Fruit fly (Drosophila melanogaster): ENCODE measurements around the gene upd3.
A peak's percentile ranks its signal among the peaks of the same experiment; 100 is the strongest.

upd3 gene

DNA sequence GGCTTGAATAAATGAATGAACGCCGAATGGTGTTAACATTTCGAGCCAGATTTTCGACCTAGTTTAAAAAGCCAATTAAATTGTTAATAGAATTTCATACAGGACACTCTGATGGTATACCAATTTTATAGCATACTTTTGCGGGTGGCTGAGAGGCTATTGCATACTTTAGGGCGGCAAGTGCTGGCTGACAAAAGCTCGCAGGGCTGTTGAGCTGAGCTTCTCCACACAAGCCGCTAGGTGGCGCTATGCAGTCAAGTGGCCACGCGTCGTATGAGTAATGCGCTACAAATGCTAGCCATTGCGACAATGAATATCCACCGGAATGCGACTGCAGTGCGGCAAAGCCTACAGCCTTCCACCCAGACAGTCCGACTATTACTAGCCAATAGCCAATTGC lies 37.7 kb upstream of the upd3 start (continued):
- TF ChIP-seq tgo (GFP tag; IDR thresholded peaks at IDR 0.05) (no peak), CG5953 (GFP tag; IDR thresholded peaks at IDR 0.05) (no peak), peb (GFP tag; IDR thresholded peaks at IDR 0.05) (no peak), CG33213 (GFP tag; optimal IDR thresholded peaks at IDR 0.05) (peak; percentile 13), hbn (GFP tag; IDR thresholded peaks at IDR 0.05; ENCODE audit: partially characterized antibody) (no peak), CG32772 (GFP tag; IDR thresholded peaks at IDR 0.05) (no peak), CG34422 (GFP tag; IDR thresholded peaks at IDR 0.05) (no peak), so (GFP tag; IDR thresholded peaks at IDR 0.05) (no peak), lola (GFP tag; optimal IDR thresholded peaks at IDR 0.05) (no peak), cg (GFP tag; optimal IDR thresholded peaks at IDR 0.05) (no peak), Taf1 (GFP tag; IDR thresholded peaks at IDR 0.05) (no peak), CG7963 (GFP tag; IDR thresholded peaks at IDR 0.05; ENCODE audit: partially characterized antibody) (no peak), ERR (GFP tag; optimal IDR thresholded peaks at IDR 0.05) (no peak), disco-r (GFP tag; optimal IDR thresholded peaks at IDR 0.05) (no peak), Myb (GFP tag; optimal IDR thresholded peaks at IDR 0.05) (no peak), Deaf1 (tag; optimal IDR thresholded peaks at IDR 0.05) (peak; percentile 0), pzg (GFP tag; optimal IDR thresholded peaks at IDR 0.05) (no peak), CG18476 (GFP tag; optimal IDR thresholded peaks at IDR 0.05) (no peak), Pdp1 (GFP tag; optimal IDR thresholded peaks at IDR 0.05) (peak in 1 of 2 experiments; percentile 31), kay (GFP tag; optimal IDR thresholded peaks at IDR 0.05) (peak; percentile 86), Sox100B (GFP tag; optimal IDR thresholded peaks at IDR 0.05) (no peak), CG8924 (tag; optimal IDR thresholded peaks at IDR 0.05) (no peak), Ets65A (GFP tag) (peak; percentile 79), Ssrp (tag; optimal IDR thresholded peaks at IDR 0.05) (no peak), wor (GFP tag; IDR thresholded peaks at IDR 0.05) (no peak), sisA (GFP tag; IDR thresholded peaks at IDR 0.05) (peak; percentile 48; the same call in 1 of the 2 replicates), Kr (GFP tag; optimal IDR thresholded peaks at IDR 0.05) (no peak), CG2129 (GFP tag; IDR thresholded peaks at IDR 0.05; ENCODE audit: partially characterized antibody) (no peak), br (optimal IDR thresholded peaks at IDR 0.05) (no peak), ato (GFP tag; IDR thresholded peaks at IDR 0.05; ENCODE audit: partially characterized antibody) (no peak), CG8388 (GFP tag; optimal IDR thresholded peaks at IDR 0.05) (no peak), CG2116 (GFP tag; optimal IDR thresholded peaks at IDR 0.05) (no peak), vvl (GFP tag; IDR thresholded peaks at IDR 0.05) (no peak), CkIIα-i1 (GFP tag; IDR thresholded peaks at IDR 0.05) (no peak), CG10565 (GFP tag; optimal IDR thresholded peaks at IDR 0.05) (no peak), ham (GFP tag; IDR thresholded peaks at IDR 0.05) (no peak), NC2α (GFP tag; optimal IDR thresholded peaks at IDR 0.05) (no peak), Antp (GFP tag; optimal IDR thresholded peaks at IDR 0.05) (peak; percentile 46), CG12769 (tag; optimal IDR thresholded peaks at IDR 0.05) (no peak), gt (GFP tag; IDR thresholded peaks at IDR 0.05) (no peak), cas (GFP tag; IDR thresholded peaks at IDR 0.05) (0 out of 2 replicates have a peak, but pooled peaks have one; percentile 10), MTF-1 (GFP tag; optimal IDR thresholded peaks at IDR 0.05; ENCODE audit: borderline replicate concordance) (no peak), CG8290 (GFP tag; optimal IDR thresholded peaks at IDR 0.05) (peak; percentile 66), CG8290 (tag; optimal IDR thresholded peaks at IDR 0.05) (peak in 1 of 2 experiments; percentile 81), dimm (GFP tag; IDR thresholded peaks at IDR 0.05) (no peak), Scr (GFP tag; IDR thresholded peaks at IDR 0.05; ENCODE audit: partially characterized antibody) (no peak), zfh2 (GFP tag; optimal IDR thresholded peaks at IDR 0.05) (no peak), B-H2 (GFP tag; optimal IDR thresholded peaks at IDR 0.05) (no peak), CG3407 (GFP tag; optimal IDR thresholded peaks at IDR 0.05) (no peak), PHDP (tag; optimal IDR thresholded peaks at IDR 0.05) (no peak), Sin3A (optimal IDR thresholded peaks at IDR 0.05) (no peak), CG7786 (GFP tag; optimal IDR thresholded peaks at IDR 0.05) (peak; percentile 2), Atf6 (GFP tag; IDR thresholded peaks at IDR 0.05) (no peak)
